Worm (Caenorhabditis elegans): ENCODE results near the gene F12F6.1.

F12F6.1 gene

ce11 chrIV:11561677-11562076, 22.1 kb upstream of the F12F6.1 start, which contains the start of gene F12F6.7:
TSS of gene F12F6.7 (minus strand) at chrIV:11561833.
- TF ChIP-seq mef-2 (tag; optimal IDR thresholded peaks at IDR 0.05) (no peak), nhr-85 (tag) (peak; percentile 20), efl-1 (optimal IDR thresholded peaks at IDR 0.05) (peak; percentile 40 to 67), efl-1 (GFP tag; optimal IDR thresholded peaks at IDR 0.05 in 1 of 2) (peak; percentile 55 to 91), ets-5 (GFP tag; IDR thresholded peaks at IDR 0.05) (no peak), tbx-2 (tag; optimal IDR thresholded peaks at IDR 0.05) (no peak), rnt-1 (tag; optimal IDR thresholded peaks at IDR 0.05) (no peak), skn-1 (tag; optimal IDR thresholded peaks at IDR 0.05) (no peak), zag-1 (tag; optimal IDR thresholded peaks at IDR 0.05) (no peak), sox-4 (tag; optimal IDR thresholded peaks at IDR 0.05) (no peak), fkh-10 (GFP tag; optimal IDR thresholded peaks at IDR 0.05) (no peak), nhr-84 (tag; optimal IDR thresholded peaks at IDR 0.05) (no peak), ceh-63 (GFP tag; optimal IDR thresholded peaks at IDR 0.05) (no peak), lin-35 (GFP tag; optimal IDR thresholded peaks at IDR 0.05) (peak in 1 of 2 experiments; percentile 63), nhr-77 (tag; optimal IDR thresholded peaks at IDR 0.05) (no peak), dpl-1 (GFP tag; optimal IDR thresholded peaks at IDR 0.05) (peak in 2 of 3 experiments; percentile 53 to 74), ces-1 (GFP tag; optimal IDR thresholded peaks at IDR 0.05) (no peak), alr-1 (tag; optimal IDR thresholded peaks at IDR 0.05; ENCODE audit: borderline replicate concordance) (no peak), ztf-4 (tag; optimal IDR thresholded peaks at IDR 0.05) (no peak), snu-23 (GFP tag; optimal IDR thresholded peaks at IDR 0.05) (no peak), ceh-90 (tag; optimal IDR thresholded peaks at IDR 0.05) (no peak), nhr-90 (tag; optimal IDR thresholded peaks at IDR 0.05; ENCODE audit: poor library complexity) (no peak), snpc-4 (tag; optimal IDR thresholded peaks at IDR 0.05) (no peak), vab-15 (tag; optimal IDR thresholded peaks at IDR 0.05) (no peak), unc-62 (GFP tag; optimal IDR thresholded peaks at IDR 0.05) (no peak), nhr-71 (tag; optimal IDR thresholded peaks at IDR 0.05) (no peak), sptf-1 (tag; optimal IDR thresholded peaks at IDR 0.05) (no peak), aly-2 (tag; optimal IDR thresholded peaks at IDR 0.05) (peak; percentile 83)

DNA sequence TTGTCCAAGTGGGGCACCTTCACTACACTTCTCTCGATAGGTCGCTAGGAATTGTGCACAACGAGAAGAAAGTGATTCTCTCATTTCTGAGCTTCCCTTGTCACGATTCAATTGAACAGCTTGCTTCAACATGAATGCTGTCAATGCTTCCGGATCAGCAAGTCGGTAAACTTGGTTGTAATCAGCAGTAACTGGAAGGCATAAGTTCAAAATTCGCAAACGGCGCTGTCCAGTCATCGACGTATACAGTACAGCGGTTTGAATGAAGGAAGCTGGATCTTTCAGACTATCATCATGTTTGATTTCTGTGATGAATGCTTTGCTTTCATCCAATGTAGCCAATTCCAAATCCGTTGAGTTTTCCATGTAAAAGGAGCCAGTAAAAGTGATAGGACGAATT, 20.7 kb upstream of the F12F6.1 start:
- no peak for TF ChIP-seq rnt-1 (tag; optimal IDR thresholded peaks at IDR 0.05)
- TF ChIP-seq alr-1 (tag; optimal IDR thresholded peaks at IDR 0.05; ENCODE audit: borderline replicate concordance), result no peak
- TF ChIP-seq ceh-63 (GFP tag; optimal IDR thresholded peaks at IDR 0.05), result no peak
- no peak for TF ChIP-seq lsy-2 (tag; optimal IDR thresholded peaks at IDR 0.05)
- no peak for TF ChIP-seq mdl-1 (tag; optimal IDR thresholded peaks at IDR 0.05)
- no peak for TF ChIP-seq fkh-10 (GFP tag; optimal IDR thresholded peaks at IDR 0.05)
- no peak for TF ChIP-seq nhr-76 (tag; optimal IDR thresholded peaks at IDR 0.05)
- TF ChIP-seq mef-2 (tag; optimal IDR thresholded peaks at IDR 0.05), result no peak
- TF ChIP-seq efl-3 (GFP tag; optimal IDR thresholded peaks at IDR 0.05), result no peak
- no peak for TF ChIP-seq hlh-4 (tag; optimal IDR thresholded peaks at IDR 0.05)
- no peak for TF ChIP-seq snu-23 (GFP tag; optimal IDR thresholded peaks at IDR 0.05)
- TF ChIP-seq nhr-19 (GFP tag; conservative IDR thresholded peaks at IDR 0.05), result no peak
- TF ChIP-seq ama-1 (optimal IDR thresholded peaks at IDR 0.05), result no peak
- TF ChIP-seq egl-27 (tag; optimal IDR thresholded peaks at IDR 0.05), result no peak
- no peak for TF ChIP-seq dpl-1 (GFP tag; optimal IDR thresholded peaks at IDR 0.05)
- TF ChIP-seq mep-1 (tag; optimal IDR thresholded peaks at IDR 0.05), result no peak
- TF ChIP-seq nhr-237 (tag; optimal IDR thresholded peaks at IDR 0.05), result no peak

DNA sequence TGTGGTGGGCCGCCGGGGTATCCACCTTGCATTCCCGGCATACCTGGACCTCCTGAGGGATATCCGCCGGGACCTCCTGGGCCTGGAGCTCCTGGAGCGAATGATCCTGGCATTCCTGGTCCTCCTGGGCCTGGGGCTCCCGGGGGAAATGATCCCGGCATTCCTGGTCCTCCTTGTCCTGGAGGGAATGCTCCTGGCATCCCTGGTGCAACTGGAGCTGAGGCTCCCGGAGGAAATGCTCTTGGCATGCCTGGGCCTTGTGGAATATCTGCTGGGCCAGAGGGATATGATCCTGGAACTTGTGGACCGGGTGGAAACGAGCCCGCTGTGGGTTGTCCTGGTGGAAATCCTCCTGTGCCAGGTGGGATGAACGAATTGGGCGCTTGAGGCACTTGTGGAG, 18.7 kb upstream of the F12F6.1 start:
- TF ChIP-seq ceh-8 (GFP tag; optimal IDR thresholded peaks at IDR 0.05), result peak; percentile 41
- TF ChIP-seq hlh-4 (tag; optimal IDR thresholded peaks at IDR 0.05), result no peak
- TF ChIP-seq alr-1 (tag; optimal IDR thresholded peaks at IDR 0.05; ENCODE audit: borderline replicate concordance), result peak; percentile 19
- TF ChIP-seq efl-1 (optimal IDR thresholded peaks at IDR 0.05), result no peak
- TF ChIP-seq efl-1 (GFP tag; optimal IDR thresholded peaks at IDR 0.05 in 1 of 2), result peak in 1 of 2 experiments; percentile 78

Measured in whole organism, L1 larva.